Fruit fly (Drosophila melanogaster) whole organism: Measurements from ENCODE around the gene ro.

Experiments used
- CG8478 ChIP-seq: fragments of >200 bp; optimal IDR thresholded peaks from 2 replicates; lab custom pipeline; 2018; ENCODE audit warnings: inconsistent platforms
- Dll ChIP-seq: fragments of >200 bp; optimal IDR thresholded peaks from 2 replicates; lab custom pipeline; 2017
- EcR ChIP-seq, 2 experiments: fragments of >200 bp; optimal IDR thresholded peaks; 2 replicates each; lab custom pipeline; 2017; ENCODE audit warnings: missing biosample characterization in 2 of 2, missing genetic modification characterization in 2 of 2, missing genetic modification reagents in 2 of 2
- usp ChIP-seq: fragments of >200 bp; optimal IDR thresholded peaks from 2 replicates; lab custom pipeline; 2017; ENCODE audit warnings: missing biosample characterization, missing genetic modification characterization, mixed read lengths

DNA sequence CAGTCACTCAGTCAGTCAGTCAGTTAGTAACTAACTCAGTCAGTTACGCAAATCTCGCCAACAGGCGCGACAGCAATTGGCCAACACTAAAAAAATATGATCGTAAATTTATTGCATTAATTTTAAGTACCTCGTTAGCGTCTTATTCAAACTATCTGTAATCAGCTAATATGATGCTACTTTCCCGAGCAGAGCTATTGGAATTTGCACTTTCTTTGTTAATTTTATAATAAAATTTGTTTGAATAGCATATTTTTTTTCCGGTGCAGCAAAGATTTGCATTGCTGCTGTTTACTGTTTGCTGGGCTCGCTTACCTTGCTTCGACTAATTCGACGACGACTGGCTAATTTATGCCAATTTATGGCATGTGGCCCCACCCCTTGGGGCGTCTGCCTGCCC, 9.1 kb upstream of the ro start:
- TF ChIP-seq CG8478 (lab: Kevin White, UChicago) (no peak), usp (GFP tag; lab: Kevin White, UChicago) (no peak), EcR (GFP tag; optimal IDR thresholded peaks at IDR 0.05; lab: Kevin White, UChicago) (no peak), Dll (lab: Kevin White, UChicago) (no peak)
